Worm (Caenorhabditis elegans): ENCODE results near the gene F14D7.3.

- no peak for TF ChIP-seq aly-1 (tag; optimal IDR thresholded peaks at IDR 0.05)
- no peak for TF ChIP-seq tbx-37 (GFP tag; conservative IDR thresholded peaks at IDR 0.05)
- TF ChIP-seq ceh-13 (GFP tag; optimal IDR thresholded peaks at IDR 0.05), result no peak
- no peak for TF ChIP-seq ama-1 (optimal IDR thresholded peaks at IDR 0.05)
- no peak for TF ChIP-seq tra-4 (tag; optimal IDR thresholded peaks at IDR 0.05)
- TF ChIP-seq flt-1 (GFP tag; IDR thresholded peaks at IDR 0.05), result no peak
- TF ChIP-seq hmg-4 (GFP tag; optimal IDR thresholded peaks at IDR 0.05), result no peak
- TF ChIP-seq tbx-11 (GFP tag; IDR thresholded peaks at IDR 0.05), result no peak
- no peak for TF ChIP-seq ets-7 (tag; optimal IDR thresholded peaks at IDR 0.05)
- TF ChIP-seq hmbx-1 (tag; optimal IDR thresholded peaks at IDR 0.05), result no peak
- no peak for TF ChIP-seq pes-1 (GFP tag; IDR thresholded peaks at IDR 0.05)
- TF ChIP-seq scrt-1 (GFP tag; IDR thresholded peaks at IDR 0.05), result no peak
Observed at ce11 chrV:14279777-14280176, 16.8 kb upstream of the F14D7.3 start, which contains the start of gene srt-33.
